Fruit fly (Drosophila melanogaster) whole organism, embryonic: Measurements from ENCODE around the gene CG9338.
A peak's percentile ranks its signal among the peaks of the same experiment; 100 is the strongest.

ENCODE experiments used
- ATbp ChIP-seq: fragments of 200-800 bp; sonication (Bioruptor generic); optimal IDR thresholded peaks from 2 replicates; lab custom pipeline; 2017; ENCODE audit warnings: missing biosample characterization, mild to moderate bottlenecking, missing genetic modification characterization, missing genetic modification reagents
- Atf6 ChIP-seq: fragments of 200-800 bp; sonication (Bioruptor generic); IDR thresholded peaks from 2 replicates; pipeline ENCODE4 v1.3.6; 2022; ENCODE audit warnings: missing biosample characterization, missing genetic modification characterization
- CG12219 ChIP-seq: fragments of 200-800 bp; sonication (Bioruptor generic); optimal IDR thresholded peaks from 3 replicates; lab custom pipeline; 2018; ENCODE audit warnings: missing biosample characterization, mild to moderate bottlenecking, missing genetic modification characterization
- CG15269 ChIP-seq: fragments of 200-800 bp; sonication (Bioruptor generic); optimal IDR thresholded peaks from 2 replicates; lab custom pipeline; 2018; ENCODE audit warnings: missing biosample characterization, mild to moderate bottlenecking, missing genetic modification characterization, moderate library complexity
- CG1603 ChIP-seq: fragments of 200-800 bp; sonication (Bioruptor generic); optimal IDR thresholded peaks from 2 replicates; lab custom pipeline; 2019; ENCODE audit warnings: missing biosample characterization, mild to moderate bottlenecking, missing genetic modification characterization, moderate library complexity
- CG2199 ChIP-seq: fragments of 200-800 bp; sonication (Bioruptor generic); IDR thresholded peaks from 3 replicates; pipeline ENCODE4 v1.3.6; 2022; ENCODE audit warnings: missing biosample characterization, missing genetic modification characterization
- CG2202 ChIP-seq: fragments of 200-800 bp; sonication (Bioruptor generic); optimal IDR thresholded peaks from 2 replicates; lab custom pipeline; 2018; ENCODE audit warnings: missing biosample characterization, mild to moderate bottlenecking, missing genetic modification characterization
- CG31224 ChIP-seq: fragments of 200-800 bp; sonication (Bioruptor generic); IDR thresholded peaks from 2 replicates; pipeline ENCODE4 v1.3.6; 2022; ENCODE audit warnings: missing biosample characterization, missing genetic modification characterization
- CG3281 ChIP-seq: fragments of 200-800 bp; sonication (Bioruptor generic); optimal IDR thresholded peaks from 3 replicates; lab custom pipeline; 2017; ENCODE audit warnings: missing biosample characterization, mild to moderate bottlenecking, missing genetic modification characterization
- CG33557 ChIP-seq: fragments of 200-800 bp; sonication (Bioruptor generic); optimal IDR thresholded peaks from 2 replicates; lab custom pipeline; 2019; ENCODE audit warnings: missing biosample characterization, mild to moderate bottlenecking, missing genetic modification characterization, moderate library complexity
- CG42726 ChIP-seq: fragments of 200-800 bp; sonication (Bioruptor generic); IDR thresholded peaks from 2 replicates; pipeline ENCODE4 v1.3.6; 2022; ENCODE audit warnings: missing biosample characterization, missing genetic modification characterization; ENCODE audit not compliant: partially characterized antibody
- CG4707 ChIP-seq: fragments of 200-800 bp; sonication (Bioruptor generic); optimal IDR thresholded peaks from 2 replicates; lab custom pipeline; 2018; ENCODE audit warnings: missing biosample characterization, mild to moderate bottlenecking, missing genetic modification characterization, moderate library complexity
- CG5953 ChIP-seq: fragments of 200-800 bp; sonication (Bioruptor generic); IDR thresholded peaks from 2 replicates; pipeline ENCODE4 v1.3.6; 2022; ENCODE audit warnings: missing biosample characterization, missing genetic modification characterization
- CG7357 ChIP-seq: fragments of 200-800 bp; sonication (Bioruptor generic); IDR thresholded peaks from 3 replicates; pipeline ENCODE4 v1.3.6; 2022; ENCODE audit warnings: missing biosample characterization, missing genetic modification characterization
- CG8290 ChIP-seq, 3 experiments: fragments of 200-800 bp; sonication (Bioruptor generic); optimal IDR thresholded peaks; 2 replicates each; lab custom pipeline; 2016 to 2019; ENCODE audit warnings: missing biosample characterization in 3 of 3, missing genetic modification characterization in 3 of 3, mild to moderate bottlenecking in 2 of 3, moderate library complexity in 1 of 3
- CG9876 ChIP-seq: fragments of 200-800 bp; sonication (Bioruptor generic); optimal IDR thresholded peaks from 2 replicates; lab custom pipeline; 2016; ENCODE audit warnings: missing biosample characterization, missing genetic modification characterization
- CTCF ChIP-seq: fragments of 200-800 bp; sonication (Bioruptor generic); optimal IDR thresholded peaks from 2 replicates; lab custom pipeline; 2017; ENCODE audit warnings: missing biosample characterization, mild to moderate bottlenecking, missing genetic modification characterization, moderate library complexity
- Dek ChIP-seq: fragments of 200-800 bp; sonication (Bioruptor generic); optimal IDR thresholded peaks from 3 replicates; lab custom pipeline; 2019; ENCODE audit warnings: missing biosample characterization, mild to moderate bottlenecking, missing genetic modification characterization, moderate library complexity
- Dfd ChIP-seq, 2 experiments: fragments of >200 bp; optimal IDR thresholded peaks; 2 replicates each; lab custom pipeline; 2017; ENCODE audit warnings: missing biosample characterization in 2 of 2, missing genetic modification characterization in 2 of 2
- GATAe ChIP-seq: fragments of 200-800 bp; sonication (Bioruptor generic); conservative IDR thresholded peaks from 2 replicates; pipeline ENCODE4 v1.3.6; 2022; ENCODE audit warnings: missing biosample characterization, missing genetic modification characterization
- Hmx ChIP-seq: fragments of 200-800 bp; sonication (Bioruptor generic); optimal IDR thresholded peaks from 2 replicates; lab custom pipeline; 2016; ENCODE audit warnings: missing biosample characterization, missing genetic modification characterization
- Lim3 ChIP-seq: fragments of 200-800 bp; sonication (Bioruptor generic); IDR thresholded peaks from 2 replicates; pipeline ENCODE4 v1.3.6; 2022; ENCODE audit warnings: missing biosample characterization, missing genetic modification characterization
- Med ChIP-seq: fragments of 200-800 bp; sonication (Bioruptor generic); peaks from one replicate; lab custom pipeline; 2016; ENCODE audit warnings: missing biosample characterization, missing genetic modification characterization, mild to moderate bottlenecking, inconsistent platforms, moderate library complexity
- PHDP ChIP-seq: fragments of 200-800 bp; sonication (Bioruptor generic); optimal IDR thresholded peaks from 3 replicates; lab custom pipeline; 2018; ENCODE audit warnings: missing biosample characterization, mild to moderate bottlenecking, missing genetic modification characterization, moderate library complexity
- Sin3A ChIP-seq: fragments of >200 bp; optimal IDR thresholded peaks from 2 replicates; lab custom pipeline; 2018
- Trl ChIP-seq, 3 experiments: fragments of >200 bp in 2 of 3; fragments of 200-800 bp in 1 of 3; sonication (Bioruptor generic) in 1 of 3; optimal IDR thresholded peaks; 2 replicates in 1 of 3; 3 replicates in 2 of 3; lab custom pipeline; 2016 to 2017; ENCODE audit warnings: missing biosample characterization in 1 of 3, missing genetic modification characterization in 1 of 3
- Xrp1 ChIP-seq: fragments of 200-800 bp; sonication (Bioruptor generic); IDR thresholded peaks from 2 replicates; pipeline ENCODE4 v1.3.6; 2022; ENCODE audit warnings: missing biosample characterization, missing genetic modification characterization
- abd-A ChIP-seq: fragments of 200-800 bp; sonication (Bioruptor generic); optimal IDR thresholded peaks from 3 replicates; lab custom pipeline; 2019; ENCODE audit warnings: missing biosample characterization, mild to moderate bottlenecking, missing genetic modification characterization, moderate library complexity
- ac ChIP-seq: fragments of 200-800 bp; sonication (Bioruptor generic); optimal IDR thresholded peaks from 3 replicates; lab custom pipeline; 2017; ENCODE audit warnings: missing biosample characterization, mild to moderate bottlenecking, missing genetic modification characterization
- ase ChIP-seq: fragments of 200-800 bp; sonication (Bioruptor generic); IDR thresholded peaks from 3 replicates; pipeline ENCODE4 v1.3.6; 2022; ENCODE audit warnings: missing biosample characterization, missing genetic modification characterization
- bbx ChIP-seq: fragments of 200-800 bp; sonication (Bioruptor generic); IDR thresholded peaks from 2 replicates; pipeline ENCODE4 v1.3.6; 2022; ENCODE audit warnings: missing biosample characterization, missing genetic modification characterization; ENCODE audit not compliant: partially characterized antibody
- cg ChIP-seq: fragments of 200-800 bp; sonication (Bioruptor generic); optimal IDR thresholded peaks from 3 replicates; lab custom pipeline; 2019; ENCODE audit warnings: missing biosample characterization, mild to moderate bottlenecking, missing genetic modification characterization, moderate library complexity
- crp ChIP-seq, 2 experiments: fragments of 200-800 bp; sonication (Bioruptor generic); optimal IDR thresholded peaks; 2 replicates in 1 of 2; 3 replicates in 1 of 2; lab custom pipeline; 2017; ENCODE audit warnings: missing biosample characterization in 2 of 2, missing genetic modification characterization in 2 of 2, mild to moderate bottlenecking in 1 of 2, moderate library complexity in 1 of 2
- da ChIP-seq: fragments of 200-800 bp; sonication (Bioruptor generic); optimal IDR thresholded peaks from 2 replicates; lab custom pipeline; 2016; ENCODE audit warnings: missing biosample characterization, missing genetic modification characterization
- dimm ChIP-seq: fragments of 200-800 bp; sonication (Bioruptor generic); IDR thresholded peaks from 2 replicates; pipeline ENCODE4 v1.3.6; 2022; ENCODE audit warnings: missing biosample characterization, missing genetic modification characterization
- ems ChIP-seq: fragments of 200-800 bp; sonication (Bioruptor generic); optimal IDR thresholded peaks from 3 replicates; lab custom pipeline; 2016; ENCODE audit warnings: missing biosample characterization, missing genetic modification characterization
- esg ChIP-seq: fragments of 200-800 bp; sonication (Bioruptor generic); conservative IDR thresholded peaks from 2 replicates; pipeline ENCODE4 v1.3.6; 2022; ENCODE audit warnings: missing biosample characterization, missing genetic modification characterization
- ken ChIP-seq: fragments of 200-800 bp; sonication (Bioruptor generic); IDR thresholded peaks from 3 replicates; pipeline ENCODE4 v1.3.6; 2022; ENCODE audit warnings: missing biosample characterization, missing genetic modification characterization
- kni ChIP-seq: fragments of 200-800 bp; sonication (Bioruptor generic); optimal IDR thresholded peaks from 3 replicates; lab custom pipeline; 2017; ENCODE audit warnings: mild to moderate bottlenecking, missing biosample characterization, missing genetic modification reagents, missing genetic modification characterization
- lab ChIP-seq: fragments of 200-800 bp; sonication (Bioruptor generic); optimal IDR thresholded peaks from 3 replicates; lab custom pipeline; 2017; ENCODE audit warnings: missing biosample characterization, missing genetic modification characterization, mild to moderate bottlenecking, moderate library complexity, missing genetic modification reagents
- pan ChIP-seq, 4 experiments: fragments of >200 bp in 3 of 4; fragments of 200-800 bp in 1 of 4; sonication (Bioruptor generic) in 1 of 4; optimal IDR thresholded peaks in 3 of 4; IDR thresholded peaks in 1 of 4; 2 replicates each; pipeline versions ENCODE4 v1.3.6 to Lab custom; 2017 to 2022; ENCODE audit warnings: missing biosample characterization in 2 of 4, missing genetic modification characterization in 2 of 4, mixed read lengths in 1 of 4
- psq ChIP-seq: fragments of 200-800 bp; sonication (Bioruptor generic); optimal IDR thresholded peaks from 2 replicates; lab custom pipeline; 2017; ENCODE audit warnings: missing biosample characterization, missing genetic modification characterization
- sd ChIP-seq: fragments of 200-800 bp; sonication (Bioruptor generic); optimal IDR thresholded peaks from 3 replicates; lab custom pipeline; 2018; ENCODE audit warnings: missing biosample characterization, mild to moderate bottlenecking, missing genetic modification characterization, moderate library complexity
- sim ChIP-seq: fragments of 200-800 bp; sonication (Bioruptor generic); IDR thresholded peaks from 2 replicates; pipeline ENCODE4 v1.3.6; 2022; ENCODE audit warnings: missing biosample characterization, missing genetic modification characterization
- tgo ChIP-seq: fragments of 200-800 bp; sonication (Bioruptor generic); IDR thresholded peaks from 3 replicates; pipeline ENCODE4 v1.3.6; 2022; ENCODE audit warnings: missing biosample characterization, missing genetic modification characterization
- unpg ChIP-seq: fragments of 200-800 bp; sonication (Bioruptor generic); optimal IDR thresholded peaks from 3 replicates; lab custom pipeline; 2018; ENCODE audit warnings: missing biosample characterization, mild to moderate bottlenecking, missing genetic modification characterization, moderate library complexity
- usp ChIP-seq: fragments of >200 bp; optimal IDR thresholded peaks from 2 replicates; lab custom pipeline; 2017; ENCODE audit warnings: missing biosample characterization, missing genetic modification characterization
- vnd ChIP-seq: fragments of 200-800 bp; sonication (Bioruptor generic); IDR thresholded peaks from 3 replicates; pipeline ENCODE4 v1.3.6; 2022; ENCODE audit warnings: missing biosample characterization, missing genetic modification characterization; ENCODE audit not compliant: partially characterized antibody
- wdn ChIP-seq: fragments of 200-800 bp; sonication (Bioruptor generic); IDR thresholded peaks from 2 replicates; pipeline ENCODE4 v1.3.6; 2022; ENCODE audit warnings: missing biosample characterization, missing genetic modification characterization

Gene CG9338

DNA sequence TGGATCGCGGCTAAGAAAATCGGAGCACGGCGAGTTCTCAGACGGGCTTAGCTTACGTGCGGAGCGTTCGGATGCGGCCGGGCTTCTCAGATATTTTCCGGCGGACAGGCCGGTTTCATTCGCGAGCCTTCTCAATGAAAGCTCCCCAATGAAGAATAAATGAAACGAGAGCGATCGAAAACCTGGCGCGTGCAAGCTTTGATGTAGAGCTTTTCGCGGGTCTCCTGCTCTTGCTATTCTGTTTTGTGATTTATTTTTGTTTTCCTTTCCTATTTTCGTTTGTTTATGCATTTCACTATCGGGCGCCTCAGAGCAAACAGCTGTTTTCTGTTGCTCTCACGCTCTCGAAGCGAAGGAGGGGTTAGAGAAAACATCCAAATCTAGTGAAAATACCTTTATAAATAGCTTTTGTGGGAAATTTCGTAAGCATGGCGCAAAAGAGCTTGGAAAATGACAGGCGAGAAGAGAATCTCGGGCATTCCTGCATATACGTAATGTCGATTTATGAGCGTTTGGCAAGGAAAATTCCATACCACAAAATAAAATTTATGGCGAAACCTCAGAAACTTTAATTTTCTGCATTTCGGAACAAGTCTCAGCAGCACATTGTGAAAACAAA, 21.0 kb downstream of the CG9338 start (continued):
- TF ChIP-seq CG9876 (GFP tag; lab: Kevin White, UChicago) = no peak
- TF ChIP-seq vnd (GFP tag; lab: Robert Waterston, UW) = no peak
- peak; percentile 11 for TF ChIP-seq kni (GFP tag; lab: Kevin White, UChicago)
- TF ChIP-seq GATAe (GFP tag; lab: Robert Waterston, UW) = no peak
- peak; percentile 9 for TF ChIP-seq CTCF (GFP tag; lab: Kevin White, UChicago)
- TF ChIP-seq CG2202 = no peak
- peak; percentile 92 for TF ChIP-seq sd (tag; lab: Kevin White, UChicago)
- no peak for TF ChIP-seq da (GFP tag; lab: Kevin White, UChicago)
- TF ChIP-seq CG4707 (GFP tag; lab: Kevin White, UChicago) = peak; percentile 27
- no peak for TF ChIP-seq CG3281 (GFP tag; lab: Kevin White, UChicago)
- no peak for TF ChIP-seq Hmx (GFP tag; lab: Kevin White, UChicago)
- TF ChIP-seq usp (GFP tag; lab: Kevin White, UChicago) = no peak
- peak; percentile 29; the same call in 1 of the 2 replicates for TF ChIP-seq Xrp1 (GFP tag; lab: Robert Waterston, UW)
- peak in 1 of 2 experiments; percentile 61 for TF ChIP-seq crp (GFP tag; optimal IDR thresholded peaks at IDR 0.05; lab: Kevin White, UChicago)
- no peak for TF ChIP-seq dimm (GFP tag; lab: Robert Waterston, UW)
- peak; percentile 44 for TF ChIP-seq abd-A (tag; lab: Kevin White, UChicago)
- TF ChIP-seq PHDP (tag; lab: Kevin White, UChicago) = peak; percentile 26
- no peak for TF ChIP-seq esg (GFP tag; lab: Robert Waterston, UW)
- TF ChIP-seq CG8290 (GFP tag; optimal IDR thresholded peaks at IDR 0.05; lab: Kevin White, UChicago) = no peak
- peak in 1 of 2 experiments; percentile 4 for TF ChIP-seq CG8290 (tag; optimal IDR thresholded peaks at IDR 0.05; lab: Kevin White, UChicago)
- TF ChIP-seq CG31224 = no peak
- peak; percentile 32; the same call in 1 of the 2 replicates for TF ChIP-seq bbx (GFP tag; lab: Robert Waterston, UW)
- TF ChIP-seq CG42726 (GFP tag; lab: Robert Waterston, UW) = 0 out of 2 replicates have a peak, but pooled peaks have one; percentile 6
- TF ChIP-seq ac (GFP tag; lab: Kevin White, UChicago) = no peak
- no peak for TF ChIP-seq ase (GFP tag; lab: Robert Waterston, UW)
- TF ChIP-seq tgo (GFP tag; lab: Robert Waterston, UW) = no peak
- TF ChIP-seq cg (GFP tag; lab: Kevin White, UChicago) = no peak
- TF ChIP-seq unpg (GFP tag; lab: Kevin White, UChicago) = no peak
- TF ChIP-seq Atf6 (GFP tag; lab: Robert Waterston, UW) = peak; percentile 14; the same call in 1 of the 2 replicates
- TF ChIP-seq ken = no peak
- TF ChIP-seq lab (GFP tag; lab: Kevin White, UChicago) = peak; percentile 39
- TF ChIP-seq Lim3 (GFP tag; lab: Robert Waterston, UW) = no peak
- no peak for TF ChIP-seq Dfd (GFP tag; optimal IDR thresholded peaks at IDR 0.05; lab: Kevin White, UChicago)
- no peak for TF ChIP-seq ATbp (GFP tag; lab: Kevin White, UChicago)
- no peak for TF ChIP-seq wdn
- no peak for TF ChIP-seq CG1603 (tag; lab: Kevin White, UChicago)
- no peak for TF ChIP-seq ems
- TF ChIP-seq CG12219 (GFP tag; lab: Kevin White, UChicago) = no peak
- no peak for TF ChIP-seq pan (optimal IDR thresholded peaks at IDR 0.05; lab: Kevin White, UChicago)
- TF ChIP-seq pan (GFP tag; optimal IDR thresholded peaks at IDR 0.05 in 1 of 2, IDR thresholded peaks at IDR 0.05 in 1 of 2) = peak in 1 of 2 experiments; percentile 10
- no peak for TF ChIP-seq sim
- TF ChIP-seq CG5953 = no peak
- no peak for TF ChIP-seq CG33557 (GFP tag; lab: Kevin White, UChicago)
- TF ChIP-seq Trl (optimal IDR thresholded peaks at IDR 0.05; lab: Kevin White, UChicago) = peak; percentile 31 to 57
- no peak for TF ChIP-seq Trl (GFP tag; optimal IDR thresholded peaks at IDR 0.05; lab: Kevin White, UChicago)
- TF ChIP-seq CG15269 (tag; lab: Kevin White, UChicago) = no peak
- 0 out of 3 replicates have a peak, but pooled peaks have one; percentile 43 for TF ChIP-seq CG2199
- peak; percentile 20 for TF ChIP-seq psq (GFP tag; lab: Kevin White, UChicago)
- TF ChIP-seq CG7357 = no peak
- no peak for TF ChIP-seq Sin3A
- peak; percentile 30 for TF ChIP-seq Med (GFP tag; lab: Kevin White, UChicago)
- no peak for TF ChIP-seq Dek (tag; lab: Kevin White, UChicago)
